Worm (Caenorhabditis elegans) whole organism, early embryonic: Measurements from ENCODE around the gene memo-1.

Experiments used
- ceh-36 ChIP-seq: sonication (generic microtip); optimal IDR thresholded peaks from 2 replicates; lab custom pipeline; 2016; ENCODE audit warnings: missing genetic modification characterization, inconsistent platforms, missing compliant biosample characterization
- sea-1 ChIP-seq: fragments of 200-800 bp; sonication (Bioruptor generic); conservative IDR thresholded peaks from 2 replicates; pipeline ENCODE4 v1.3.6; 2022; ENCODE audit warnings: missing genetic modification characterization, missing compliant biosample characterization

ce11 chrV:7870707-7871106, 23.7 kb upstream of the memo-1 start, which contains the start of gene nipi-4:
- TF ChIP-seq sea-1 (no peak), ceh-36 (no peak)
